Fruit fly (Drosophila melanogaster): ENCODE data around the gene Or67b.

The Or67b gene

DNA sequence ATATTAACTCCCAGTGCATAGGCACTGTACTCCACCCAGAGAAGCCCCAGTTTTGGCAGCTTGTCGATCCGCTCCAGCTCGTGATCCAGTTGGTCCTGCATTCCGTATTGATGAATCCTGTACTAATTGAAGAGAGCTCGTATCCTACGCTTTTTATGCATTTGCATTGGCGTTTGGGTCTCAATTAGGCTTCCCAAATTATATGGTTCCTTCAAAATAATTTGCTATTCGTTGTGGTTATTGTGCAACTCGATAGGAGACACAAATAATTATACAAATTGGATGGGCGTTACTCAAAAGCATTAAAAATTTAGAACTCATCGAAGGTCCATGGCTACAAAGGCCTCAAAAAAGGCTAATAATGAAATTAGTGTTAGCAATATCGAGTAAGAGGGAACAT, at the start of gene Or67b:
Gene Or67b (minus strand): TSS at position 101 of the 400 bp plus-strand sequence.
- no peak for TF ChIP-seq insv (optimal IDR thresholded peaks at IDR 0.05)
- TF ChIP-seq h (optimal IDR thresholded peaks at IDR 0.05): no peak
- no peak for TF ChIP-seq Sin3A (optimal IDR thresholded peaks at IDR 0.05)
- TF ChIP-seq psq (optimal IDR thresholded peaks at IDR 0.05): no peak
- TF ChIP-seq Myc (optimal IDR thresholded peaks at IDR 0.05): no peak
- TF ChIP-seq ttk (optimal IDR thresholded peaks at IDR 0.05): no peak

dm6 chr3L:9678007-9678497, 49.1 kb upstream of the Or67b start:
- TF ChIP-seq ttk (optimal IDR thresholded peaks at IDR 0.05) (no peak), h (optimal IDR thresholded peaks at IDR 0.05) (no peak), Sin3A (optimal IDR thresholded peaks at IDR 0.05) (no peak), insv (optimal IDR thresholded peaks at IDR 0.05) (no peak), Myc (optimal IDR thresholded peaks at IDR 0.05) (no peak), psq (optimal IDR thresholded peaks at IDR 0.05) (no peak)

DNA sequence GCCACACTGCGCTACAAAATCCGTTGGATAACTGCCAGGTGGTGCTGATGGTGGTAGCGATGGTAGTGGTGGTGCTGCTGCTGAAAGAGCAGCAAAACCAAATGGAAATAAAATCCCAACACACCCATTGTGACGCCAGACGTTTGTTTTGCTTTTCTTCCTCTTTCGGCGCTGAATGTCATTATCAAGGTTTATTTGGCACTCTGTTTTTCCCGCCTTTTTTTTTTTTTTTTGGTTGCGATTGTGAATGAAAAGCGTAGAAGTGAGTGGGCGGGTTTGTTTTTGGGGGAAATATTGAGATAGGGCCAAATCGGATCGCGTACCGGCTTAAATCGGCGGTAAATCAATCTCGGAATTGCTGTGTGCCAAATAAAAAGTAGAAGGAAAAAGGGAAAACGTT, 48.3 kb upstream of the Or67b start:
- TF ChIP-seq ttk (optimal IDR thresholded peaks at IDR 0.05) (no peak), h (optimal IDR thresholded peaks at IDR 0.05) (no peak)

DNA sequence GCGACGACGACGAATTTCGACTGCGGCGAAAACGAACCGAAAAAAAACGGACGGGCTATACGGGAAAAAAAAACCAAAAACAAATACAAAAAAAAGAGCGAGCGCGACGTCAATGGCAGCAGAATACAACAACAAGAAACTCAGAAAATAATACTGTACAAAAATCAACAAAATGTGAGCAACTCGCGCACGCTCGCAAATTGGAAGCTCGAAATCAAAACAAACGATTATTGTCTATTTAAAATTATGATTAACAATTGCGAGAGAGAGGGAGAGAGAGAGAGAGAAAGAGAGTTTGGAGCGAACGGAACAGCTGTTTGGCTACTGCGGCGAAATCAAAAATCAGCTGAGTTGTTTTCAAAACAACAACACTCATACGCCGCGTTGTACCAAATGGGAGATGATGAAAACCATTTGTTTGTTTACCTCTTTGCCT, 46.6 kb upstream of the Or67b start:
- TF ChIP-seq Myc (optimal IDR thresholded peaks at IDR 0.05) (no peak), ttk (optimal IDR thresholded peaks at IDR 0.05) (no peak)

- TF ChIP-seq ttk (optimal IDR thresholded peaks at IDR 0.05) (no peak), Myc (optimal IDR thresholded peaks at IDR 0.05) (no peak), psq (optimal IDR thresholded peaks at IDR 0.05) (no peak), Sin3A (optimal IDR thresholded peaks at IDR 0.05) (no peak), insv (optimal IDR thresholded peaks at IDR 0.05) (no peak), h (optimal IDR thresholded peaks at IDR 0.05) (no peak)
Observed at dm6 chr3L:9674300-9674699, 45.3 kb upstream of the Or67b start.

- TF ChIP-seq Myc (optimal IDR thresholded peaks at IDR 0.05) (no peak), insv (optimal IDR thresholded peaks at IDR 0.05) (no peak), ttk (optimal IDR thresholded peaks at IDR 0.05) (no peak), Sin3A (optimal IDR thresholded peaks at IDR 0.05) (no peak), psq (optimal IDR thresholded peaks at IDR 0.05) (no peak), h (optimal IDR thresholded peaks at IDR 0.05) (no peak)
Observed at dm6 chr3L:9671372-9671771, 42.4 kb upstream of the Or67b start.

dm6 chr3L:9643762-9644161, 14.8 kb upstream of the Or67b start, which contains the start of gene CNMaR:
CNMaR (plus strand) TSS chr3L:9644109.
- TF ChIP-seq h (optimal IDR thresholded peaks at IDR 0.05) (no peak), psq (optimal IDR thresholded peaks at IDR 0.05) (no peak)

DNA sequence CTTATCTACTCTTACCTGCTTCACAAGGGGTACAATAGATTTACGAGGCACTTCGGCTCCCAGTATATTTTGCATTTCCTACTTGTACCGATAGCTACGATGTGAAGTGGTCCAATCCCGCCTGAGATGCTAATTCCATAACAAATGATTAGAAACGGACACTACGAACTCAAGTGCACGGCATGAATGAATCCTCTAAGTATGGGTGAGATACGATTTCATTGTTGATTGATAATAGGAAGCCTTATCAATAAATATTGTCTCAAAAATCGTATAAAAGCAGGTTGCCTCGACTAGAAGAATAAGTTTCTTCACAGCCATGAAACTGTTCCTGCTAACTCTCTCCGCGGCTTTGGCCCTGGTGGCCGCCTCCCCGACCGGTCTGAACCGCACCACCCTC, 11.7 kb upstream of the Or67b start, which contains the start of gene CG18180:
Gene CG18180 (plus strand): TSS at position 301 of the 400 bp plus-strand sequence.
- no peak for TF ChIP-seq Sin3A (optimal IDR thresholded peaks at IDR 0.05)
- TF ChIP-seq ttk (optimal IDR thresholded peaks at IDR 0.05): no peak
- no peak for TF ChIP-seq Myc (optimal IDR thresholded peaks at IDR 0.05)
- TF ChIP-seq h (optimal IDR thresholded peaks at IDR 0.05): no peak
- no peak for TF ChIP-seq psq (optimal IDR thresholded peaks at IDR 0.05)

- TF ChIP-seq ttk (optimal IDR thresholded peaks at IDR 0.05) (no peak), Sin3A (optimal IDR thresholded peaks at IDR 0.05) (no peak), insv (optimal IDR thresholded peaks at IDR 0.05) (no peak), psq (optimal IDR thresholded peaks at IDR 0.05) (no peak), Myc (optimal IDR thresholded peaks at IDR 0.05) (no peak), h (optimal IDR thresholded peaks at IDR 0.05) (no peak)
Observed at dm6 chr3L:9638971-9639370, 10.0 kb upstream of the Or67b start, which contains the start of gene CG18179. CG18179 (plus strand) TSS chr3L:9639271.

DNA sequence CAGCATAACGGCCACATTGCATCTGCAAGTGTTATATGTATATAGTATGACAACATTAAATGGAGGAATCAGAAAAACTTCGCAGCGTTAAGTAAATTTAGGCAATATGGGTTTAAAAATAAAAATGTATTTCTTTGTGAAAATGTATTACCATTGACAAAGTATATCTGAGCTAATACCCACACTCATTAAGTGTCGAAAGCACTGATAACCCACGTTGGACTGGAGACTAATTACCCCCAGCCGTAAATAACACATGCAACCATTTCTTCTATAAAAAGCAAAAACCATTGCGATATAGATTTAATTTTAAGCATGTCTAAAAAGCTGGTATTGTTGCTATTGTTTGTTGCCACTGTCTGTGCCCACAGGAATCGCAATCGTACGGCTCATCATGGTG, 8.8 kb upstream of the Or67b start, which contains the start of gene CG8329:
Gene CG8329 (plus strand): TSS at position 301 of the 400 bp plus-strand sequence.
- TF ChIP-seq Sin3A (optimal IDR thresholded peaks at IDR 0.05): no peak

DNA sequence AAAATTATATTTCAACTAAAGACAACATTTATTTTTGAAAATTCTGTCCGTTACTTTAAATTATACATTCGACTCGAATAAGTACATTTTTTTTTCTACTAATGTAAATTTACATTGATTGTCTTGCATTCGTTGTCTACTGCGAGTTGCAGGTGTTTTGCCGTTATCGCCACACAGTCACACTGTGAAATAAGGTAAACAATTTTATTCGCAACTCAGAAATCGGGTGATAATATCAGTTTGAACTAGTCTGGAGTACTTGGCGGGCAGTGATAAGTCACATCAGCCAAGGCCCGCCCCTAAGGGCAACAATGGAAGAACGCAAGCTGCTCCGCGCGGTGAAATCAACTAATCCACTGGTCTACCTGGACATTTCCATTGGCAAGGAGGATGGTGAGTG, 917 bp upstream of the Or67b start:
- TF ChIP-seq Sin3A (optimal IDR thresholded peaks at IDR 0.05): no peak
- TF ChIP-seq insv (optimal IDR thresholded peaks at IDR 0.05): no peak
- TF ChIP-seq ttk (optimal IDR thresholded peaks at IDR 0.05): no peak
- TF ChIP-seq Myc (optimal IDR thresholded peaks at IDR 0.05): no peak
- TF ChIP-seq h (optimal IDR thresholded peaks at IDR 0.05): no peak
- no peak for TF ChIP-seq psq (optimal IDR thresholded peaks at IDR 0.05)

DNA sequence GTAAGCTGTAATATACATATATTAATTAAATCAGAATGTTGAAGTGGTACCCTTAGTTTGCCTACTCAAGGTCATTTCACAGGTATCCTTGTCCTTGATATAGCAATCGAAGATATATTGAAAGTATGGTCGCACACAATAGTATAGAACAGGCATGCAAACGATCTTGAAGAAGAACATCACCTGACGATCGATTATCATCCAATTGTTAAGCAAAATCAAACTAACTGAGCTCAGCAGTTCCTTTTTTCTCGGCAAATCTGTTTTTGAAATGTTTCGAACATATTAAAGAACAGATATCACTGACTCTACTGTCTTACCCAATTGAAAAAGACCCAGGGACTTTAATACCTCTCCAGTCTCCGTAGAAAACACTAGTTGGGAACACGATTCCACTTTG, 617 bp downstream of the Or67b start, which contains the start of gene Cyp40:
Gene Cyp40 (plus strand): TSS at position 301 of the 400 bp plus-strand sequence.
- TF ChIP-seq psq (optimal IDR thresholded peaks at IDR 0.05) (no peak), ttk (optimal IDR thresholded peaks at IDR 0.05) (no peak), Sin3A (optimal IDR thresholded peaks at IDR 0.05) (no peak), Myc (optimal IDR thresholded peaks at IDR 0.05) (no peak), insv (optimal IDR thresholded peaks at IDR 0.05) (no peak), h (optimal IDR thresholded peaks at IDR 0.05) (no peak)

- TF ChIP-seq ttk (optimal IDR thresholded peaks at IDR 0.05) (no peak), psq (optimal IDR thresholded peaks at IDR 0.05) (no peak), h (optimal IDR thresholded peaks at IDR 0.05) (no peak), Myc (optimal IDR thresholded peaks at IDR 0.05) (no peak), Sin3A (optimal IDR thresholded peaks at IDR 0.05) (no peak), insv (optimal IDR thresholded peaks at IDR 0.05) (no peak)
Observed at dm6 chr3L:9624014-9624413, 5.0 kb downstream of the Or67b start, which contains the start of gene CG3335. CG3335 (plus strand) TSS chr3L:9624237.

All from Kc167 (cell line).